Worm (Caenorhabditis elegans): Measurements from ENCODE around the gene Y41D4B.6.

Y41D4B.6 gene

ce11 chrIV:1659045-1659741 lies 25.6 kb downstream of the Y41D4B.6 start, which contains the start of gene rps-28:
Gene rps-28, plus strand, starts transcription at chrIV:1659691.
- TF ChIP-seq hpl-2 (GFP tag; optimal IDR thresholded peaks at IDR 0.05) (peak; percentile 94), nhr-11 (tag; optimal IDR thresholded peaks at IDR 0.05) (peak; percentile 83), elt-3 (tag; optimal IDR thresholded peaks at IDR 0.05) (peak; percentile 70 to 99 (median 94)), lin-35 (GFP tag; optimal IDR thresholded peaks at IDR 0.05) (peak; percentile 94 to 95), nhr-76 (tag; optimal IDR thresholded peaks at IDR 0.05) (no peak), sptf-1 (tag; optimal IDR thresholded peaks at IDR 0.05) (no peak), nhr-84 (tag; optimal IDR thresholded peaks at IDR 0.05) (peak; percentile 2), nhr-20 (tag; optimal IDR thresholded peaks at IDR 0.05) (peak; percentile 98), lir-3 (tag; optimal IDR thresholded peaks at IDR 0.05; ENCODE audit: poor library complexity) (peak; percentile 90), vab-15 (tag; optimal IDR thresholded peaks at IDR 0.05) (peak; percentile 98), egl-13 (tag; optimal IDR thresholded peaks at IDR 0.05) (peak; percentile 90), ceh-82 (tag; optimal IDR thresholded peaks at IDR 0.05) (peak; percentile 98 to 99 (median 98)), nhr-47 (tag; optimal IDR thresholded peaks at IDR 0.05) (peak; percentile 98), efl-1 (optimal IDR thresholded peaks at IDR 0.05) (peak; percentile 92 to 95), efl-1 (GFP tag; optimal IDR thresholded peaks at IDR 0.05 in 1 of 2) (peak; percentile 87 to 98), mef-2 (tag; optimal IDR thresholded peaks at IDR 0.05) (peak; percentile 44), mep-1 (tag; optimal IDR thresholded peaks at IDR 0.05) (peak; percentile 98), Y116A8C.19 (tag; optimal IDR thresholded peaks at IDR 0.05; ENCODE audit: borderline replicate concordance) (no peak), mdl-1 (tag; optimal IDR thresholded peaks at IDR 0.05) (peak in 1 of 2 experiments; percentile 95), rnt-1 (tag; optimal IDR thresholded peaks at IDR 0.05) (peak; percentile 97), grh-1 (GFP tag; IDR thresholded peaks at IDR 0.05) (peak; percentile 92), xbp-1 (tag; optimal IDR thresholded peaks at IDR 0.05) (peak; percentile 97), lin-13 (GFP tag; optimal IDR thresholded peaks at IDR 0.05) (peak; percentile 99), isw-1 (GFP tag; IDR thresholded peaks at IDR 0.05) (peak; percentile 97), ets-5 (GFP tag; IDR thresholded peaks at IDR 0.05) (no peak), ceh-63 (GFP tag; optimal IDR thresholded peaks at IDR 0.05) (no peak), ztf-4 (tag; optimal IDR thresholded peaks at IDR 0.05) (peak; percentile 96), nhr-12 (tag; optimal IDR thresholded peaks at IDR 0.05) (no peak), nhr-77 (tag; optimal IDR thresholded peaks at IDR 0.05) (peak; percentile 98), unc-62 (GFP tag; optimal IDR thresholded peaks at IDR 0.05) (peak; percentile 2), snpc-4 (tag; optimal IDR thresholded peaks at IDR 0.05) (peak; percentile 92), nhr-85 (tag) (peak; percentile 97), swsn-7 (tag; optimal IDR thresholded peaks at IDR 0.05) (peak; percentile 98), ces-1 (GFP tag; optimal IDR thresholded peaks at IDR 0.05) (peak; percentile 83), jun-1 (tag; optimal IDR thresholded peaks at IDR 0.05) (peak; percentile 92), ceh-8 (GFP tag; optimal IDR thresholded peaks at IDR 0.05) (peak; percentile 94), lin-39 (tag; optimal IDR thresholded peaks at IDR 0.05) (peak; percentile 89), sup-37 (GFP tag; optimal IDR thresholded peaks at IDR 0.05) (peak; percentile 77), C04F5.9 (tag; optimal IDR thresholded peaks at IDR 0.05) (peak; percentile 90), nhr-19 (GFP tag; conservative IDR thresholded peaks at IDR 0.05) (peak; percentile 96), pqm-1 (tag; optimal IDR thresholded peaks at IDR 0.05) (peak; percentile 39), hlh-4 (tag; optimal IDR thresholded peaks at IDR 0.05) (no peak), zag-1 (tag; optimal IDR thresholded peaks at IDR 0.05) (peak; percentile 79), sox-4 (tag; optimal IDR thresholded peaks at IDR 0.05) (peak; percentile 83), lin-15B (tag; optimal IDR thresholded peaks at IDR 0.05) (peak; percentile 95), nhr-237 (tag; optimal IDR thresholded peaks at IDR 0.05) (peak; percentile 93), nhr-71 (tag; optimal IDR thresholded peaks at IDR 0.05) (peak; percentile 98), ztf-11 (tag; optimal IDR thresholded peaks at IDR 0.05) (peak; percentile 75 to 87), hlh-17 (GFP tag; optimal IDR thresholded peaks at IDR 0.05; ENCODE audit: borderline replicate concordance) (no peak), ama-1 (optimal IDR thresholded peaks at IDR 0.05) (peak; percentile 71), snu-23 (GFP tag; optimal IDR thresholded peaks at IDR 0.05) (peak; percentile 99), tbx-2 (tag; optimal IDR thresholded peaks at IDR 0.05) (peak; percentile 96)

Measured in whole organism, L1 larva.